Fruit fly (Drosophila melanogaster) whole organism, embryonic: ENCODE results near the gene CG46244.

Experiments used
- Aef1 ChIP-seq: fragments of 200-800 bp; sonication (Bioruptor generic); IDR thresholded peaks from 3 replicates; pipeline ENCODE4 v1.3.6; 2022; ENCODE audit warnings: missing biosample characterization, missing genetic modification characterization
- CG10462 ChIP-seq: fragments of 200-800 bp; sonication (Bioruptor generic); optimal IDR thresholded peaks from 2 replicates; lab custom pipeline; 2016; ENCODE audit warnings: missing biosample characterization, missing genetic modification characterization
- CG10543 ChIP-seq: fragments of 200-800 bp; sonication (Bioruptor generic); optimal IDR thresholded peaks from 3 replicates; lab custom pipeline; 2017; ENCODE audit warnings: missing biosample characterization, mild to moderate bottlenecking, missing genetic modification characterization, moderate library complexity
- CG11398 ChIP-seq: fragments of 200-800 bp; sonication (Bioruptor generic); optimal IDR thresholded peaks from 2 replicates; lab custom pipeline; 2016; ENCODE audit warnings: missing biosample characterization, missing genetic modification characterization
- CG11560 ChIP-seq: fragments of 200-800 bp; sonication (Bioruptor generic); IDR thresholded peaks from 3 replicates; pipeline ENCODE4 v1.3.6; 2022; ENCODE audit warnings: missing biosample characterization, missing genetic modification characterization
- CG12769 ChIP-seq: fragments of 200-800 bp; sonication (Bioruptor generic); optimal IDR thresholded peaks from 2 replicates; lab custom pipeline; 2019; ENCODE audit warnings: missing biosample characterization, mild to moderate bottlenecking, missing genetic modification characterization, moderate library complexity
- CG13894 ChIP-seq: fragments of 200-800 bp; sonication (Bioruptor generic); optimal IDR thresholded peaks from 3 replicates; lab custom pipeline; 2018; ENCODE audit warnings: missing biosample characterization, mild to moderate bottlenecking, missing genetic modification characterization, moderate library complexity
- CG14441 ChIP-seq: fragments of 200-800 bp; sonication (Bioruptor generic); IDR thresholded peaks from 2 replicates; pipeline ENCODE4 v1.3.6; 2022; ENCODE audit warnings: missing biosample characterization, missing genetic modification characterization
- CG1529 ChIP-seq: fragments of 200-800 bp; sonication (Bioruptor generic); optimal IDR thresholded peaks from 3 replicates; lab custom pipeline; 2018; ENCODE audit warnings: missing biosample characterization, missing genetic modification characterization
- CG17328 ChIP-seq: fragments of 200-800 bp; sonication (Bioruptor generic); IDR thresholded peaks from 2 replicates; pipeline ENCODE4 v1.3.6; 2022; ENCODE audit warnings: missing biosample characterization, missing genetic modification characterization
- CG17385 ChIP-seq: fragments of 200-800 bp; sonication (Bioruptor generic); optimal IDR thresholded peaks from 3 replicates; lab custom pipeline; 2018; ENCODE audit warnings: missing biosample characterization, mild to moderate bottlenecking, missing genetic modification characterization
- CG17612 ChIP-seq: fragments of 200-800 bp; sonication (Bioruptor generic); IDR thresholded peaks from 2 replicates; pipeline ENCODE4 v1.3.6; 2022; ENCODE audit warnings: missing biosample characterization, missing genetic modification characterization
- CG18262 ChIP-seq: fragments of 200-800 bp; optimal IDR thresholded peaks from 3 replicates; lab custom pipeline; 2019; ENCODE audit warnings: missing biosample characterization, mild to moderate bottlenecking, missing genetic modification characterization, moderate library complexity
- CG18476 ChIP-seq: fragments of 200-800 bp; sonication (Bioruptor generic); optimal IDR thresholded peaks from 2 replicates; lab custom pipeline; 2016; ENCODE audit warnings: missing biosample characterization, mild to moderate bottlenecking, missing genetic modification characterization
- CG2120 ChIP-seq: fragments of 200-800 bp; sonication (Bioruptor generic); optimal IDR thresholded peaks from 3 replicates; lab custom pipeline; 2016; ENCODE audit warnings: missing biosample characterization, missing genetic modification characterization
- CG31441 ChIP-seq: fragments of 200-800 bp; sonication (Bioruptor generic); IDR thresholded peaks from 2 replicates; pipeline ENCODE4 v1.3.6; 2022; ENCODE audit warnings: missing biosample characterization, missing genetic modification characterization
- CG33213 ChIP-seq: fragments of 200-800 bp; sonication (Bioruptor generic); optimal IDR thresholded peaks from 3 replicates; lab custom pipeline; 2016; ENCODE audit warnings: missing biosample characterization, missing genetic modification characterization
- CG3407 ChIP-seq: fragments of 200-800 bp; sonication (Bioruptor generic); optimal IDR thresholded peaks from 2 replicates; lab custom pipeline; 2018; ENCODE audit warnings: missing biosample characterization, mild to moderate bottlenecking, missing genetic modification characterization
- CG43689 ChIP-seq: fragments of 200-800 bp; sonication (Bioruptor generic); IDR thresholded peaks from 2 replicates; pipeline ENCODE4 v1.3.6; 2022; ENCODE audit warnings: missing biosample characterization, missing genetic modification characterization
- CG5180 ChIP-seq: fragments of 200-800 bp; sonication (Bioruptor generic); optimal IDR thresholded peaks from 3 replicates; lab custom pipeline; 2017; ENCODE audit warnings: missing biosample characterization, missing genetic modification characterization, mild to moderate bottlenecking, moderate library complexity, missing genetic modification reagents
- CG6765 ChIP-seq: fragments of 200-800 bp; sonication (Bioruptor generic); optimal IDR thresholded peaks from 3 replicates; lab custom pipeline; 2017; ENCODE audit warnings: missing biosample characterization, mild to moderate bottlenecking, missing genetic modification characterization
- CG6791 ChIP-seq: fragments of 200-800 bp; sonication (Bioruptor generic); IDR thresholded peaks from 3 replicates; pipeline ENCODE4 v1.3.6; 2022; ENCODE audit warnings: missing biosample characterization, missing genetic modification characterization; ENCODE audit not compliant: partially characterized antibody
- CG7987 ChIP-seq: fragments of 200-800 bp; sonication (Bioruptor generic); optimal IDR thresholded peaks from 2 replicates; lab custom pipeline; 2018; ENCODE audit warnings: missing biosample characterization, mild to moderate bottlenecking, missing genetic modification characterization, moderate library complexity
- CG9727 ChIP-seq: fragments of 200-800 bp; sonication (Bioruptor generic); optimal IDR thresholded peaks from 3 replicates; lab custom pipeline; 2017; ENCODE audit warnings: missing biosample characterization, mild to moderate bottlenecking, missing genetic modification characterization
- CkIIα-i1 ChIP-seq: fragments of 200-800 bp; sonication (Bioruptor generic); IDR thresholded peaks from 2 replicates; pipeline ENCODE4 v1.3.6; 2022; ENCODE audit warnings: missing biosample characterization, missing genetic modification characterization
- Dll ChIP-seq: fragments of 200-800 bp; sonication (Bioruptor generic); IDR thresholded peaks from 4 replicates; pipeline ENCODE4 v1.3.6; 2022; ENCODE audit warnings: missing biosample characterization, missing genetic modification characterization; ENCODE audit not compliant: partially characterized antibody
- Fer1 ChIP-seq: fragments of 200-800 bp; sonication (Bioruptor generic); optimal IDR thresholded peaks from 2 replicates; lab custom pipeline; 2017; ENCODE audit warnings: missing biosample characterization, mild to moderate bottlenecking, missing genetic modification characterization
- Myb ChIP-seq: fragments of 200-800 bp; sonication (Bioruptor generic); optimal IDR thresholded peaks from 2 replicates; lab custom pipeline; 2016; ENCODE audit warnings: missing biosample characterization, missing genetic modification characterization
- NC2β ChIP-seq: fragments of 200-800 bp; sonication (Bioruptor generic); optimal IDR thresholded peaks from 2 replicates; lab custom pipeline; 2016; ENCODE audit warnings: missing biosample characterization, missing genetic modification characterization
- NK7.1 ChIP-seq: fragments of 200-800 bp; sonication (Bioruptor generic); optimal IDR thresholded peaks from 3 replicates; lab custom pipeline; 2016; ENCODE audit warnings: missing biosample characterization, missing genetic modification characterization
- Ssrp ChIP-seq: fragments of 200-800 bp; sonication (Bioruptor generic); optimal IDR thresholded peaks from 2 replicates; lab custom pipeline; 2018; ENCODE audit warnings: missing biosample characterization, mild to moderate bottlenecking, missing genetic modification characterization, moderate library complexity
- amos ChIP-seq: fragments of 200-800 bp; sonication (Bioruptor generic); IDR thresholded peaks from 2 replicates; pipeline ENCODE4 v1.3.6; 2022; ENCODE audit warnings: missing biosample characterization, missing genetic modification characterization; ENCODE audit not compliant: partially characterized antibody
- bsh ChIP-seq, 2 experiments: fragments of 200-800 bp; sonication (Bioruptor generic); optimal IDR thresholded peaks; 2 replicates each; lab custom pipeline; 2017 to 2018; ENCODE audit warnings: mild to moderate bottlenecking in 2 of 2, missing biosample characterization in 2 of 2, missing genetic modification characterization in 2 of 2, moderate library complexity in 1 of 2
- crp ChIP-seq, 2 experiments: fragments of 200-800 bp; sonication (Bioruptor generic); optimal IDR thresholded peaks; 2 replicates in 1 of 2; 3 replicates in 1 of 2; lab custom pipeline; 2017; ENCODE audit warnings: missing biosample characterization in 2 of 2, missing genetic modification characterization in 2 of 2, mild to moderate bottlenecking in 1 of 2, moderate library complexity in 1 of 2
- eyg ChIP-seq: fragments of 200-800 bp; sonication (Bioruptor generic); optimal IDR thresholded peaks from 3 replicates; lab custom pipeline; 2016; ENCODE audit warnings: missing biosample characterization, missing genetic modification characterization
- gem ChIP-seq: fragments of 200-800 bp; sonication (Bioruptor generic); optimal IDR thresholded peaks from 2 replicates; lab custom pipeline; 2019; ENCODE audit warnings: missing biosample characterization, mild to moderate bottlenecking, missing genetic modification characterization, moderate library complexity
- h ChIP-seq: fragments of >200 bp; optimal IDR thresholded peaks from 2 replicates; lab custom pipeline; 2017
- insv ChIP-seq, 2 experiments: fragments of 200-800 bp; sonication (Bioruptor generic); optimal IDR thresholded peaks; 3 replicates each; lab custom pipeline; 2016 to 2018; ENCODE audit warnings: missing biosample characterization in 2 of 2, missing genetic modification characterization in 2 of 2
- ken ChIP-seq: fragments of 200-800 bp; sonication (Bioruptor generic); IDR thresholded peaks from 3 replicates; pipeline ENCODE4 v1.3.6; 2022; ENCODE audit warnings: missing biosample characterization, missing genetic modification characterization
- lab ChIP-seq: fragments of 200-800 bp; sonication (Bioruptor generic); optimal IDR thresholded peaks from 3 replicates; lab custom pipeline; 2017; ENCODE audit warnings: missing biosample characterization, missing genetic modification characterization, mild to moderate bottlenecking, moderate library complexity, missing genetic modification reagents
- mld ChIP-seq: fragments of 200-800 bp; sonication (Bioruptor generic); IDR thresholded peaks from 3 replicates; pipeline ENCODE4 v1.3.6; 2022; ENCODE audit warnings: missing biosample characterization, missing genetic modification characterization; ENCODE audit not compliant: partially characterized antibody
- shn ChIP-seq: fragments of 200-800 bp; sonication (Bioruptor generic); optimal IDR thresholded peaks from 3 replicates; lab custom pipeline; 2016; ENCODE audit warnings: missing biosample characterization, missing genetic modification characterization
- trem ChIP-seq: fragments of 200-800 bp; optimal IDR thresholded peaks from 3 replicates; lab custom pipeline; 2019; ENCODE audit warnings: missing biosample characterization, mild to moderate bottlenecking, missing genetic modification characterization, moderate library complexity
- trh ChIP-seq: fragments of 200-800 bp; sonication (Bioruptor generic); optimal IDR thresholded peaks from 2 replicates; lab custom pipeline; 2016; ENCODE audit warnings: missing biosample characterization, missing genetic modification characterization
- unpg ChIP-seq: fragments of 200-800 bp; sonication (Bioruptor generic); optimal IDR thresholded peaks from 3 replicates; lab custom pipeline; 2018; ENCODE audit warnings: missing biosample characterization, mild to moderate bottlenecking, missing genetic modification characterization, moderate library complexity
- zf30C ChIP-seq: fragments of 200-800 bp; sonication (Bioruptor generic); optimal IDR thresholded peaks from 3 replicates; lab custom pipeline; 2018; ENCODE audit warnings: missing biosample characterization, mild to moderate bottlenecking, missing genetic modification characterization
- zfh1 ChIP-seq: fragments of 200-800 bp; sonication (Bioruptor generic); IDR thresholded peaks from 3 replicates; pipeline ENCODE4 v1.3.6; 2022; ENCODE audit warnings: missing biosample characterization, missing genetic modification characterization

CG46244 gene

dm6 chr2L:19586436-19587333 is 19.7 kb upstream of the CG46244 start, which contains the start of gene Lar (continued):
- TF ChIP-seq CG2120 (peak; percentile 86), mld (GFP tag; lab: Robert Waterston, UW) (no peak), CG17328 (peak; percentile 50; the same call in 1 of the 2 replicates), crp (GFP tag; optimal IDR thresholded peaks at IDR 0.05; lab: Kevin White, UChicago) (peak; percentile 84 to 96), CG7987 (GFP tag; lab: Kevin White, UChicago) (peak; percentile 39), CG31441 (GFP tag; lab: Robert Waterston, UW) (peak; percentile 73; the same call in 1 of the 2 replicates), CG18476 (peak; percentile 1), unpg (GFP tag; lab: Kevin White, UChicago) (peak; percentile 26), NK7.1 (GFP tag; lab: Kevin White, UChicago) (peak; percentile 16), NC2β (GFP tag; lab: Kevin White, UChicago) (peak; percentile 60), bsh (GFP tag; optimal IDR thresholded peaks at IDR 0.05; lab: Kevin White, UChicago) (peak; percentile 6 to 47), CG14441 (GFP tag; lab: Robert Waterston, UW) (peak; percentile 31; the same call in 1 of the 2 replicates), Fer1 (GFP tag; lab: Kevin White, UChicago) (peak; percentile 57), trem (peak; percentile 39), Ssrp (tag; lab: Kevin White, UChicago) (peak; percentile 28), CG10543 (GFP tag; lab: Kevin White, UChicago) (peak; percentile 78), CG11560 (tag; lab: Robert Waterston, UW) (0 out of 3 replicates have a peak, but pooled peaks have one; percentile 18), trh (GFP tag; lab: Kevin White, UChicago) (peak; percentile 26), shn (GFP tag; lab: Kevin White, UChicago) (peak; percentile 71), eyg (GFP tag; lab: Kevin White, UChicago) (peak; percentile 59), h (no peak), zfh1 (GFP tag; lab: Robert Waterston, UW) (peak; percentile 67), gem (tag; lab: Kevin White, UChicago) (peak; percentile 68), CG13894 (peak; percentile 62), Aef1 (GFP tag; lab: Robert Waterston, UW) (peak; percentile 67), CG17385 (GFP tag; lab: Kevin White, UChicago) (peak; percentile 26), CG43689 (GFP tag; lab: Robert Waterston, UW) (no peak), CG11398 (GFP tag; lab: Kevin White, UChicago) (peak; percentile 24), ken (GFP tag; lab: Robert Waterston, UW) (0 out of 3 replicates have a peak, but pooled peaks have one; percentile 18), CG3407 (GFP tag; lab: Kevin White, UChicago) (no peak), Dll (peak; percentile 30; the same call in 1 of the 4 replicates), lab (GFP tag; lab: Kevin White, UChicago) (peak; percentile 79), CkIIα-i1 (GFP tag; lab: Robert Waterston, UW) (0 out of 2 replicates have a peak, but pooled peaks have one; percentile 24), Myb (GFP tag; lab: Kevin White, UChicago) (peak; percentile 77), CG5180 (GFP tag; lab: Kevin White, UChicago) (no peak), CG10462 (GFP tag; lab: Kevin White, UChicago) (no peak), CG9727 (peak; percentile 58), insv (GFP tag; optimal IDR thresholded peaks at IDR 0.05; lab: Kevin White, UChicago) (peak in 1 of 2 experiments; percentile 36), amos (peak; percentile 62; the same call in 1 of the 2 replicates), CG1529 (GFP tag; lab: Kevin White, UChicago) (peak; percentile 9), zf30C (GFP tag; lab: Kevin White, UChicago) (no peak), CG6791 (GFP tag; lab: Robert Waterston, UW) (no peak), CG12769 (tag; lab: Kevin White, UChicago) (peak; percentile 40), CG33213 (GFP tag; lab: Kevin White, UChicago) (peak; percentile 75), CG18262 (peak; percentile 50), CG6765 (GFP tag; lab: Kevin White, UChicago) (peak; percentile 50), CG17612 (GFP tag; lab: Robert Waterston, UW) (no peak)
